Worm (Caenorhabditis elegans) whole organism, L1 larva: ENCODE data around the gene ssp-33.

Experiments
- aha-1 ChIP-seq: fragments of 150-350 bp; optimal IDR thresholded peaks from 2 replicates; lab custom pipeline; 2014; ENCODE audit warnings: missing biosample characterization, missing genetic modification characterization
- alr-1 ChIP-seq: fragments of 200-800 bp; sonication (Bioruptor generic); optimal IDR thresholded peaks from 2 replicates; lab custom pipeline; 2018; ENCODE audit warnings: borderline replicate concordance, mild to moderate bottlenecking, missing genetic modification characterization, missing compliant biosample characterization
- aly-2 ChIP-seq: fragments of 150-350 bp; optimal IDR thresholded peaks from 2 replicates; lab custom pipeline; 2014; ENCODE audit warnings: missing biosample characterization, missing genetic modification characterization
- ama-1 ChIP-seq: fragments of 150-350 bp; optimal IDR thresholded peaks from 2 replicates; lab custom pipeline; 2014
- ceh-8 ChIP-seq: fragments of 200-800 bp; sonication (Bioruptor generic); optimal IDR thresholded peaks from 2 replicates; lab custom pipeline; 2018; ENCODE audit warnings: mild to moderate bottlenecking, missing genetic modification characterization, moderate library complexity, missing compliant biosample characterization
- ceh-82 ChIP-seq, 3 experiments: fragments of 150-350 bp in 1 of 3; sonication (generic microtip) in 2 of 3; optimal IDR thresholded peaks; 2 replicates each; lab custom pipeline; 2014 to 2017; ENCODE audit warnings: missing biosample characterization in 3 of 3, missing genetic modification characterization in 3 of 3
- dsc-1 ChIP-seq: sonication (generic microtip); optimal IDR thresholded peaks from 2 replicates; lab custom pipeline; 2016; ENCODE audit warnings: mild to moderate bottlenecking, missing genetic modification characterization, missing compliant biosample characterization
- efl-1 ChIP-seq, 4 experiments: fragments of 150-350 bp; optimal IDR thresholded peaks in 3 of 4; peaks in 1 of 4; 1 replicate in 1 of 4; 2 replicates in 3 of 4; lab custom pipeline; 2014; ENCODE audit warnings: missing biosample characterization in 2 of 4, missing genetic modification characterization in 2 of 4, missing genetic modification reagents in 2 of 4
- egl-13 ChIP-seq: sonication (generic microtip); optimal IDR thresholded peaks from 2 replicates; lab custom pipeline; 2016; ENCODE audit warnings: missing genotype, missing genetic modification reagents, missing genetic modification characterization, missing compliant biosample characterization
- elt-2 ChIP-seq: sonication (generic microtip); optimal IDR thresholded peaks from 2 replicates; lab custom pipeline; 2016; ENCODE audit warnings: missing genetic modification characterization, mild to moderate bottlenecking, inconsistent platforms, missing compliant biosample characterization, missing genetic modification reagents
- fkh-10 ChIP-seq: sonication (generic microtip); optimal IDR thresholded peaks from 2 replicates; lab custom pipeline; 2017; ENCODE audit warnings: missing biosample characterization, missing genetic modification reagents, missing genetic modification characterization
- grh-1 ChIP-seq: fragments of 200-800 bp; sonication (Bioruptor generic); IDR thresholded peaks from 2 replicates; pipeline ENCODE4 v1.3.6; 2022; ENCODE audit warnings: missing genetic modification reagents, missing genetic modification characterization, missing compliant biosample characterization
- hlh-17 ChIP-seq: fragments of 200-800 bp; sonication (Bioruptor generic); optimal IDR thresholded peaks from 2 replicates; lab custom pipeline; 2018; ENCODE audit warnings: missing genetic modification characterization, mild to moderate bottlenecking, missing compliant biosample characterization, moderate library complexity, borderline replicate concordance
- hlh-4 ChIP-seq: sonication (generic microtip); optimal IDR thresholded peaks from 2 replicates; lab custom pipeline; 2016; ENCODE audit warnings: mild to moderate bottlenecking, missing genetic modification characterization, missing compliant biosample characterization
- lin-13 ChIP-seq: fragments of 150-350 bp; optimal IDR thresholded peaks from 2 replicates; lab custom pipeline; 2014; ENCODE audit warnings: missing biosample characterization, missing genetic modification reagents, missing genetic modification characterization
- lin-14 ChIP-seq: fragments of 200-800 bp; sonication (Bioruptor generic); optimal IDR thresholded peaks from 2 replicates; lab custom pipeline; 2018; ENCODE audit warnings: mild to moderate bottlenecking, missing genetic modification characterization, moderate library complexity, missing compliant biosample characterization
- lin-35 ChIP-seq, 2 experiments: fragments of 150-350 bp; optimal IDR thresholded peaks; 2 replicates each; lab custom pipeline; 2014; ENCODE audit warnings: missing biosample characterization in 2 of 2, missing genetic modification characterization in 2 of 2, missing genetic modification reagents in 2 of 2
- lin-39 ChIP-seq: fragments of 150-350 bp; optimal IDR thresholded peaks from 2 replicates; lab custom pipeline; 2014; ENCODE audit warnings: missing biosample characterization, missing genetic modification reagents, missing genetic modification characterization
- lir-3 ChIP-seq: sonication (generic microtip); optimal IDR thresholded peaks from 2 replicates; lab custom pipeline; 2016; ENCODE audit warnings: mild to moderate bottlenecking, missing genetic modification characterization, moderate library complexity, missing compliant biosample characterization; ENCODE audit not compliant: poor library complexity
- lsy-2 ChIP-seq, 2 experiments: fragments of 150-350 bp; optimal IDR thresholded peaks; 2 replicates each; lab custom pipeline; 2014; ENCODE audit warnings: missing biosample characterization in 2 of 2, missing genetic modification characterization in 2 of 2
- mep-1 ChIP-seq: fragments of 150-350 bp; optimal IDR thresholded peaks from 2 replicates; lab custom pipeline; 2014; ENCODE audit warnings: missing biosample characterization, missing genetic modification characterization
- nhr-19 ChIP-seq: fragments of 200-800 bp; sonication (Bioruptor generic); conservative IDR thresholded peaks from 2 replicates; pipeline ENCODE4 v1.3.6; 2022; ENCODE audit warnings: missing genetic modification characterization, missing compliant biosample characterization
- nhr-20 ChIP-seq: sonication (generic microtip); optimal IDR thresholded peaks from 2 replicates; lab custom pipeline; 2016; ENCODE audit warnings: mild to moderate bottlenecking, missing genetic modification characterization, missing compliant biosample characterization
- nhr-237 ChIP-seq: fragments of 150-350 bp; optimal IDR thresholded peaks from 2 replicates; lab custom pipeline; 2014; ENCODE audit warnings: missing biosample characterization, missing genetic modification characterization
- nhr-47 ChIP-seq: sonication (generic microtip); optimal IDR thresholded peaks from 2 replicates; lab custom pipeline; 2016; ENCODE audit warnings: mild to moderate bottlenecking, missing genetic modification characterization, moderate library complexity, missing compliant biosample characterization
- nhr-71 ChIP-seq: sonication (generic microtip); optimal IDR thresholded peaks from 2 replicates; lab custom pipeline; 2016; ENCODE audit warnings: mild to moderate bottlenecking, missing genetic modification characterization, moderate library complexity, missing compliant biosample characterization
- nhr-90 ChIP-seq: sonication (generic microtip); optimal IDR thresholded peaks from 2 replicates; lab custom pipeline; 2016; ENCODE audit warnings: mild to moderate bottlenecking, missing genetic modification characterization, missing compliant biosample characterization; ENCODE audit not compliant: poor library complexity
- pag-3 ChIP-seq: sonication (generic microtip); optimal IDR thresholded peaks from 2 replicates; lab custom pipeline; 2017; ENCODE audit warnings: missing genetic modification characterization, mild to moderate bottlenecking, missing compliant biosample characterization, antibody characterized with exemption, borderline replicate concordance; ENCODE audit not compliant: insufficient read depth
- pax-3 ChIP-seq: fragments of 200-800 bp; sonication (Bioruptor generic); optimal IDR thresholded peaks from 2 replicates; lab custom pipeline; 2018; ENCODE audit warnings: mild to moderate bottlenecking, missing genetic modification characterization, moderate library complexity, missing compliant biosample characterization
- pqm-1 ChIP-seq: sonication (generic microtip); optimal IDR thresholded peaks from 3 replicates; lab custom pipeline; 2017; ENCODE audit warnings: missing biosample characterization, missing genetic modification characterization
- rnt-1 ChIP-seq: sonication (generic microtip); optimal IDR thresholded peaks from 2 replicates; lab custom pipeline; 2016; ENCODE audit warnings: mild to moderate bottlenecking, missing genetic modification characterization, moderate library complexity, missing compliant biosample characterization
- skn-1 ChIP-seq: fragments of 150-350 bp; optimal IDR thresholded peaks from 2 replicates; lab custom pipeline; 2014; ENCODE audit warnings: missing biosample characterization, missing genetic modification characterization
- snpc-4 ChIP-seq: fragments of 150-350 bp; optimal IDR thresholded peaks from 2 replicates; lab custom pipeline; 2014; ENCODE audit warnings: missing biosample characterization, missing genetic modification characterization
- snu-23 ChIP-seq: sonication (generic microtip); optimal IDR thresholded peaks from 2 replicates; lab custom pipeline; 2016; ENCODE audit warnings: missing genetic modification characterization, missing compliant biosample characterization
- sup-37 ChIP-seq: fragments of 200-800 bp; sonication (Bioruptor generic); optimal IDR thresholded peaks from 2 replicates; lab custom pipeline; 2018; ENCODE audit warnings: mild to moderate bottlenecking, missing genetic modification characterization, missing compliant biosample characterization
- swsn-7 ChIP-seq: sonication (generic microtip); optimal IDR thresholded peaks from 2 replicates; lab custom pipeline; 2016; ENCODE audit warnings: missing genetic modification characterization, missing compliant biosample characterization
- unc-86 ChIP-seq: sonication (generic microtip); optimal IDR thresholded peaks from 2 replicates; lab custom pipeline; 2016; ENCODE audit warnings: missing genetic modification characterization, missing compliant biosample characterization
- unc-98 ChIP-seq: fragments of 200-800 bp; sonication (Bioruptor generic); IDR thresholded peaks from 2 replicates; pipeline ENCODE4 v1.3.6; 2022; ENCODE audit warnings: missing genetic modification characterization, missing compliant biosample characterization
- xbp-1 ChIP-seq: sonication (generic microtip); optimal IDR thresholded peaks from 2 replicates; lab custom pipeline; 2016; ENCODE audit warnings: missing genetic modification characterization, missing compliant biosample characterization
- ztf-11 ChIP-seq, 2 experiments: sonication (generic microtip); optimal IDR thresholded peaks; 2 replicates each; lab custom pipeline; 2016 to 2017; ENCODE audit warnings: missing genetic modification characterization in 2 of 2, missing biosample characterization in 1 of 2, missing compliant biosample characterization in 1 of 2
- ztf-4 ChIP-seq: fragments of 150-350 bp; optimal IDR thresholded peaks from 2 replicates; lab custom pipeline; 2014; ENCODE audit warnings: missing biosample characterization, missing genetic modification characterization

ssp-33 gene

ce11 chrV:14688097-14688912 lies 22.9 kb upstream of the ssp-33 start, which contains the start of gene C47E8.11:
TSS of gene C47E8.11 (plus strand) at chrV:14688616.
- no peak for TF ChIP-seq ceh-82 (tag; optimal IDR thresholded peaks at IDR 0.05; lab: Kevin White, UChicago)
- TF ChIP-seq snu-23, result peak; percentile 67
- TF ChIP-seq snpc-4 (tag; lab: Kevin White, UChicago), result peak; percentile 28
- no peak for TF ChIP-seq lir-3 (tag; lab: Kevin White, UChicago)
- no peak for TF ChIP-seq hlh-17 (GFP tag; lab: Kevin White, UChicago)
- TF ChIP-seq unc-98 (GFP tag; lab: Robert Waterston, UW), result no peak
- peak; percentile 39 for TF ChIP-seq nhr-20 (tag; lab: Kevin White, UChicago)
- TF ChIP-seq fkh-10, result no peak
- TF ChIP-seq swsn-7 (tag; lab: Kevin White, UChicago), result peak; percentile 63
- TF ChIP-seq nhr-237, result no peak
- no peak for TF ChIP-seq alr-1 (tag; lab: Kevin White, UChicago)
- TF ChIP-seq nhr-47 (tag; lab: Kevin White, UChicago), result peak; percentile 48
- TF ChIP-seq lsy-2 (tag; optimal IDR thresholded peaks at IDR 0.05; lab: Kevin White, UChicago), result peak; percentile 26 to 41
- TF ChIP-seq skn-1, result no peak
- no peak for TF ChIP-seq hlh-4 (tag; lab: Kevin White, UChicago)
- peak; percentile 98 for TF ChIP-seq ama-1 (lab: Kevin White, UChicago)
- no peak for TF ChIP-seq efl-1 (optimal IDR thresholded peaks at IDR 0.05; lab: Kevin White, UChicago)
- peak; percentile 13 to 68 for TF ChIP-seq efl-1 (GFP tag; optimal IDR thresholded peaks at IDR 0.05 in 1 of 2; lab: Kevin White, UChicago)
- peak; percentile 62 for TF ChIP-seq mep-1 (tag; lab: Kevin White, UChicago)
- TF ChIP-seq elt-2 (tag; lab: Kevin White, UChicago), result peak; percentile 31
- peak; percentile 69 for TF ChIP-seq nhr-71 (tag; lab: Kevin White, UChicago)
- TF ChIP-seq pqm-1 (tag; lab: Kevin White, UChicago), result peak; percentile 37
- TF ChIP-seq rnt-1 (tag; lab: Kevin White, UChicago), result peak; percentile 41
- TF ChIP-seq pax-3, result peak; percentile 65
- TF ChIP-seq nhr-90, result peak; percentile 65
- TF ChIP-seq dsc-1, result peak; percentile 38
- peak; percentile 100 for TF ChIP-seq aly-2
- no peak for TF ChIP-seq sup-37 (GFP tag; lab: Kevin White, UChicago)
- peak; percentile 33 for TF ChIP-seq ceh-8 (GFP tag; lab: Kevin White, UChicago)
- peak; percentile 5 for TF ChIP-seq egl-13 (tag; lab: Kevin White, UChicago)
- peak; percentile 18 for TF ChIP-seq pag-3
- TF ChIP-seq lin-35 (GFP tag; optimal IDR thresholded peaks at IDR 0.05; lab: Kevin White, UChicago), result peak; percentile 24 to 62
- peak; percentile 38; the same call in 1 of the 2 replicates for TF ChIP-seq nhr-19
- no peak for TF ChIP-seq ztf-11 (tag; optimal IDR thresholded peaks at IDR 0.05; lab: Kevin White, UChicago)
- TF ChIP-seq grh-1 (GFP tag; lab: Robert Waterston, UW), result peak; percentile 31; the same call in 1 of the 2 replicates
- peak; percentile 33 for TF ChIP-seq lin-14 (GFP tag; lab: Kevin White, UChicago)
- peak; percentile 28 for TF ChIP-seq unc-86 (tag; lab: Kevin White, UChicago)
- TF ChIP-seq aha-1 (tag; lab: Kevin White, UChicago), result peak; percentile 20
- TF ChIP-seq lin-13 (GFP tag; lab: Kevin White, UChicago), result peak; percentile 25
- peak; percentile 12 for TF ChIP-seq xbp-1
- TF ChIP-seq ztf-4 (tag; lab: Kevin White, UChicago), result peak; percentile 49
- no peak for TF ChIP-seq lin-39 (tag; lab: Kevin White, UChicago)
